Worm (Caenorhabditis elegans): ENCODE results near the gene rpl-20.
"Not testable (repeated sequence)": the region's sequence is repeated elsewhere in the genome, so short reads cannot be mapped to it uniquely, and the experiment has no call there.

- TF ChIP-seq klf-2 (GFP tag; conservative IDR thresholded peaks at IDR 0.05); flt-1 (GFP tag; IDR thresholded peaks at IDR 0.05); cog-1 (tag; optimal IDR thresholded peaks at IDR 0.05); med-1 (GFP tag; optimal IDR thresholded peaks at IDR 0.05; ENCODE audit: insufficient read depth): not testable (repeated sequence)
- peak; percentile 60; the same call in 1 of the 2 replicates for TF ChIP-seq ztf-23 (GFP tag; IDR thresholded peaks at IDR 0.05)
Measured at ce11 chrIV:4720522-4720921, 29.1 kb downstream of the rpl-20 start.

Data from whole organism, midembryonic.